Fruit fly (Drosophila melanogaster) whole organism, embryonic: ENCODE data around the gene SkpC.
A peak's percentile ranks its signal among the peaks of the same experiment; 100 is the strongest.

Experiments used
- Aef1 ChIP-seq: fragments of 200-800 bp; sonication (Bioruptor generic); IDR thresholded peaks from 3 replicates; pipeline ENCODE4 v1.3.6; 2022; ENCODE audit warnings: missing biosample characterization, missing genetic modification characterization
- CG1024 ChIP-seq: fragments of 200-800 bp; sonication (Bioruptor generic); IDR thresholded peaks from 2 replicates; pipeline ENCODE4 v1.3.6; 2022; ENCODE audit warnings: missing biosample characterization, missing genetic modification characterization
- CG10979 ChIP-seq: fragments of 200-800 bp; sonication (Bioruptor generic); optimal IDR thresholded peaks from 2 replicates; lab custom pipeline; 2018; ENCODE audit warnings: missing biosample characterization, mild to moderate bottlenecking, missing genetic modification characterization, moderate library complexity
- CG13894 ChIP-seq: fragments of 200-800 bp; sonication (Bioruptor generic); optimal IDR thresholded peaks from 3 replicates; lab custom pipeline; 2018; ENCODE audit warnings: missing biosample characterization, mild to moderate bottlenecking, missing genetic modification characterization, moderate library complexity
- CG14710 ChIP-seq: fragments of 200-800 bp; sonication (Bioruptor generic); optimal IDR thresholded peaks from 3 replicates; lab custom pipeline; 2019; ENCODE audit warnings: missing biosample characterization, mild to moderate bottlenecking, missing genetic modification characterization, moderate library complexity
- CG14965 ChIP-seq: fragments of 200-800 bp; sonication (Bioruptor generic); optimal IDR thresholded peaks from 2 replicates; lab custom pipeline; 2016; ENCODE audit warnings: missing biosample characterization, missing genetic modification characterization, borderline replicate concordance
- CG2120 ChIP-seq: fragments of 200-800 bp; sonication (Bioruptor generic); optimal IDR thresholded peaks from 3 replicates; lab custom pipeline; 2016; ENCODE audit warnings: missing biosample characterization, missing genetic modification characterization
- CG2678 ChIP-seq: fragments of 200-800 bp; sonication (Bioruptor generic); optimal IDR thresholded peaks from 3 replicates; lab custom pipeline; 2019; ENCODE audit warnings: missing biosample characterization, mild to moderate bottlenecking, missing genetic modification characterization, moderate library complexity
- CG30403 ChIP-seq: fragments of 200-800 bp; sonication (Bioruptor generic); optimal IDR thresholded peaks from 3 replicates; lab custom pipeline; 2016; ENCODE audit warnings: missing biosample characterization, missing genetic modification characterization
- CG31224 ChIP-seq: fragments of 200-800 bp; sonication (Bioruptor generic); IDR thresholded peaks from 2 replicates; pipeline ENCODE4 v1.3.6; 2022; ENCODE audit warnings: missing biosample characterization, missing genetic modification characterization
- CG4424 ChIP-seq: fragments of 200-800 bp; sonication (Bioruptor generic); optimal IDR thresholded peaks from 3 replicates; lab custom pipeline; 2016; ENCODE audit warnings: missing biosample characterization, missing genetic modification characterization
- CG4820 ChIP-seq: fragments of 200-800 bp; sonication (Bioruptor generic); optimal IDR thresholded peaks from 3 replicates; lab custom pipeline; 2016; ENCODE audit warnings: missing biosample characterization, missing genetic modification characterization
- CG6689 ChIP-seq: fragments of 200-800 bp; sonication (Bioruptor generic); IDR thresholded peaks from 2 replicates; pipeline ENCODE4 v1.3.6; 2022; ENCODE audit warnings: missing biosample characterization, missing genetic modification characterization
- CG7357 ChIP-seq: fragments of 200-800 bp; sonication (Bioruptor generic); IDR thresholded peaks from 3 replicates; pipeline ENCODE4 v1.3.6; 2022; ENCODE audit warnings: missing biosample characterization, missing genetic modification characterization
- CG7786 ChIP-seq: fragments of 200-800 bp; sonication (Bioruptor generic); optimal IDR thresholded peaks from 2 replicates; lab custom pipeline; 2016; ENCODE audit warnings: missing biosample characterization, missing genetic modification characterization
- CG8281 ChIP-seq: fragments of 200-800 bp; sonication (Bioruptor generic); optimal IDR thresholded peaks from 2 replicates; lab custom pipeline; 2018; ENCODE audit warnings: missing biosample characterization, mild to moderate bottlenecking, missing genetic modification characterization, moderate library complexity
- CG8388 ChIP-seq: fragments of 200-800 bp; sonication (Bioruptor generic); optimal IDR thresholded peaks from 2 replicates; lab custom pipeline; 2019; ENCODE audit warnings: missing biosample characterization, mild to moderate bottlenecking, missing genetic modification characterization, moderate library complexity
- D19B ChIP-seq: fragments of 200-800 bp; sonication (Bioruptor generic); optimal IDR thresholded peaks from 2 replicates; lab custom pipeline; 2017; ENCODE audit warnings: missing biosample characterization, mild to moderate bottlenecking, missing genetic modification characterization
- Deaf1 ChIP-seq: fragments of 200-800 bp; optimal IDR thresholded peaks from 3 replicates; lab custom pipeline; 2019; ENCODE audit warnings: missing biosample characterization, mild to moderate bottlenecking, missing genetic modification characterization, moderate library complexity
- Dip3 ChIP-seq: fragments of 200-800 bp; sonication (Bioruptor generic); optimal IDR thresholded peaks from 3 replicates; lab custom pipeline; 2016; ENCODE audit warnings: missing biosample characterization, missing genetic modification characterization
- Hsf ChIP-seq: fragments of 200-800 bp; sonication (Bioruptor generic); optimal IDR thresholded peaks from 3 replicates; lab custom pipeline; 2016; ENCODE audit warnings: missing biosample characterization, missing genetic modification characterization
- Oli ChIP-seq: fragments of 200-800 bp; sonication (Bioruptor generic); optimal IDR thresholded peaks from 2 replicates; lab custom pipeline; 2018; ENCODE audit warnings: missing biosample characterization, mild to moderate bottlenecking, missing genetic modification characterization, moderate library complexity
- PHDP ChIP-seq: fragments of 200-800 bp; sonication (Bioruptor generic); optimal IDR thresholded peaks from 3 replicates; lab custom pipeline; 2018; ENCODE audit warnings: missing biosample characterization, mild to moderate bottlenecking, missing genetic modification characterization, moderate library complexity
- Ptx1 ChIP-seq: fragments of 200-800 bp; sonication (Bioruptor generic); IDR thresholded peaks from 2 replicates; pipeline ENCODE4 v1.3.6; 2022; ENCODE audit warnings: missing biosample characterization, missing genetic modification characterization
- Side ChIP-seq: fragments of 200-800 bp; sonication (Bioruptor generic); optimal IDR thresholded peaks from 2 replicates; lab custom pipeline; 2016; ENCODE audit warnings: missing biosample characterization, missing genetic modification characterization
- Six4 ChIP-seq: fragments of 200-800 bp; sonication (Bioruptor generic); optimal IDR thresholded peaks from 2 replicates; lab custom pipeline; 2016; ENCODE audit warnings: missing biosample characterization, missing genetic modification characterization
- Sox102F ChIP-seq: fragments of 200-800 bp; sonication (Bioruptor generic); optimal IDR thresholded peaks from 2 replicates; lab custom pipeline; 2018; ENCODE audit warnings: missing biosample characterization, mild to moderate bottlenecking, missing genetic modification characterization, moderate library complexity
- Ssrp ChIP-seq: fragments of 200-800 bp; sonication (Bioruptor generic); optimal IDR thresholded peaks from 2 replicates; lab custom pipeline; 2018; ENCODE audit warnings: missing biosample characterization, mild to moderate bottlenecking, missing genetic modification characterization, moderate library complexity
- Xbp1 ChIP-seq: fragments of 200-800 bp; sonication (Bioruptor generic); optimal IDR thresholded peaks from 3 replicates; lab custom pipeline; 2016; ENCODE audit warnings: missing biosample characterization, mild to moderate bottlenecking, missing genetic modification characterization
- ara ChIP-seq: fragments of 200-800 bp; sonication (Bioruptor generic); IDR thresholded peaks from 2 replicates; pipeline ENCODE4 v1.3.6; 2022; ENCODE audit warnings: missing biosample characterization, missing genetic modification characterization
- az2 ChIP-seq: fragments of 200-800 bp; sonication (Bioruptor generic); optimal IDR thresholded peaks from 3 replicates; lab custom pipeline; 2016; ENCODE audit warnings: missing biosample characterization, missing genetic modification characterization
- bsh ChIP-seq, 2 experiments: fragments of 200-800 bp; sonication (Bioruptor generic); optimal IDR thresholded peaks; 2 replicates each; lab custom pipeline; 2017 to 2018; ENCODE audit warnings: mild to moderate bottlenecking in 2 of 2, missing biosample characterization in 2 of 2, missing genetic modification characterization in 2 of 2, moderate library complexity in 1 of 2
- cato ChIP-seq: fragments of 200-800 bp; sonication (Bioruptor generic); optimal IDR thresholded peaks from 2 replicates; lab custom pipeline; 2016; ENCODE audit warnings: missing biosample characterization, missing genetic modification characterization, borderline replicate concordance
- chn ChIP-seq: fragments of 200-800 bp; sonication (Bioruptor generic); optimal IDR thresholded peaks from 2 replicates; lab custom pipeline; 2016; ENCODE audit warnings: missing biosample characterization, missing genetic modification characterization
- croc ChIP-seq: fragments of 200-800 bp; sonication (Bioruptor generic); conservative IDR thresholded peaks from 3 replicates; pipeline ENCODE4 v1.3.6; 2022; ENCODE audit warnings: missing biosample characterization, missing genetic modification characterization
- dmrt11E ChIP-seq: fragments of 200-800 bp; sonication (Bioruptor generic); optimal IDR thresholded peaks from 3 replicates; lab custom pipeline; 2018; ENCODE audit warnings: missing biosample characterization, mild to moderate bottlenecking, missing genetic modification characterization, moderate library complexity
- dpn ChIP-seq, 2 experiments: fragments of 200-800 bp; sonication (Bioruptor generic); optimal IDR thresholded peaks; 3 replicates each; lab custom pipeline; 2016; ENCODE audit warnings: missing biosample characterization in 2 of 2, missing genetic modification characterization in 2 of 2
- ewg ChIP-seq: fragments of 200-800 bp; sonication (Bioruptor generic); optimal IDR thresholded peaks from 3 replicates; lab custom pipeline; 2017; ENCODE audit warnings: mild to moderate bottlenecking, missing biosample characterization, missing genetic modification reagents, missing genetic modification characterization
- ftz-f1 ChIP-seq: fragments of 200-800 bp; sonication (Bioruptor generic); optimal IDR thresholded peaks from 2 replicates; lab custom pipeline; 2016; ENCODE audit warnings: missing biosample characterization, missing genetic modification characterization
- gcm ChIP-seq: fragments of 200-800 bp; sonication (Bioruptor generic); optimal IDR thresholded peaks from 2 replicates; lab custom pipeline; 2019; ENCODE audit warnings: missing biosample characterization, mild to moderate bottlenecking, missing genetic modification characterization, moderate library complexity
- grau ChIP-seq: fragments of 200-800 bp; optimal IDR thresholded peaks from 3 replicates; lab custom pipeline; 2019; ENCODE audit warnings: missing biosample characterization, mild to moderate bottlenecking, missing genetic modification characterization, moderate library complexity
- hth ChIP-seq: fragments of >200 bp; optimal IDR thresholded peaks from 2 replicates; lab custom pipeline; 2017; ENCODE audit warnings: inconsistent platforms
- jigr1 ChIP-seq: fragments of 200-800 bp; sonication (Bioruptor generic); IDR thresholded peaks from 3 replicates; pipeline ENCODE4 v1.3.6; 2022; ENCODE audit warnings: missing biosample characterization, missing genetic modification characterization
- knrl ChIP-seq: fragments of 200-800 bp; sonication (Bioruptor generic); IDR thresholded peaks from 3 replicates; pipeline ENCODE4 v1.3.6; 2022; ENCODE audit warnings: missing biosample characterization, missing genetic modification characterization; ENCODE audit not compliant: partially characterized antibody
- lbe ChIP-seq: fragments of 200-800 bp; sonication (Bioruptor generic); optimal IDR thresholded peaks from 2 replicates; lab custom pipeline; 2016; ENCODE audit warnings: missing biosample characterization, mild to moderate bottlenecking, missing genetic modification characterization
- pan ChIP-seq, 4 experiments: fragments of >200 bp in 3 of 4; fragments of 200-800 bp in 1 of 4; sonication (Bioruptor generic) in 1 of 4; optimal IDR thresholded peaks in 3 of 4; IDR thresholded peaks in 1 of 4; 2 replicates each; pipeline versions ENCODE4 v1.3.6 to Lab custom; 2017 to 2022; ENCODE audit warnings: missing biosample characterization in 2 of 4, missing genetic modification characterization in 2 of 4, mixed read lengths in 1 of 4
- sr ChIP-seq: fragments of 200-800 bp; sonication (Bioruptor generic); IDR thresholded peaks from 3 replicates; pipeline ENCODE4 v1.3.6; 2022; ENCODE audit warnings: missing biosample characterization, missing genetic modification characterization
- tio ChIP-seq: fragments of 200-800 bp; sonication (Bioruptor generic); optimal IDR thresholded peaks from 2 replicates; lab custom pipeline; 2017; ENCODE audit warnings: missing biosample characterization, missing genetic modification characterization, inconsistent platforms
- trem ChIP-seq: fragments of 200-800 bp; optimal IDR thresholded peaks from 3 replicates; lab custom pipeline; 2019; ENCODE audit warnings: missing biosample characterization, mild to moderate bottlenecking, missing genetic modification characterization, moderate library complexity
- zfh2 ChIP-seq: fragments of 200-800 bp; sonication (Bioruptor generic); optimal IDR thresholded peaks from 2 replicates; lab custom pipeline; 2016; ENCODE audit warnings: missing biosample characterization, missing genetic modification characterization

Gene SkpC

DNA sequence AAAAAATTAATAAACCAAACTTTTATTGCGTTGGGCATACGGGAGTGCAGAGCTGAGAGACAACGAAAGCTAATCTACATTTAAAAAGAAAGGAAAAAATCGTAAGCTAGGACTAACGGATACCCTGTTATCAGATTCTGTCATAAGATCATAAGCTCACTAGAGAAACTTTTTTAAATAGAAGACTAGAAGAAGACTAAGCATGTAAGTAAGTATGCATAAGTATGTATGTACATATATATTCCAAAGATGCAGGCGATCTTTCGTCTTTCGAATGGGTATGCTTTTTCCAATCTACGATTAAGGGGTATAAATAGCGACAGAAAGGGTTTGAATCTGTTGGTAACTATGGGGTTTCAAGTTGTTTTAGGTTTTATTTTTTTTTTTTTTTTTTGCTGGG, 31.0 kb upstream of the SkpC start (continued):
- no peak for TF ChIP-seq CG14965
- TF ChIP-seq CG2678 (tag; lab: Kevin White, UChicago): peak; percentile 28
- TF ChIP-seq dmrt11E (tag; lab: Kevin White, UChicago): peak; percentile 49
- no peak for TF ChIP-seq pan (optimal IDR thresholded peaks at IDR 0.05; lab: Kevin White, UChicago)
- peak in 1 of 2 experiments; percentile 53 for TF ChIP-seq pan (GFP tag; optimal IDR thresholded peaks at IDR 0.05 in 1 of 2, IDR thresholded peaks at IDR 0.05 in 1 of 2)
- TF ChIP-seq CG30403 (GFP tag; lab: Kevin White, UChicago): peak; percentile 31
- peak in 1 of 2 experiments; percentile 46 for TF ChIP-seq bsh (GFP tag; optimal IDR thresholded peaks at IDR 0.05; lab: Kevin White, UChicago)
- TF ChIP-seq sr (GFP tag; lab: Robert Waterston, UW): no peak
- no peak for TF ChIP-seq Deaf1 (tag; lab: Kevin White, UChicago)
- peak; percentile 12 for TF ChIP-seq CG7786 (GFP tag; lab: Kevin White, UChicago)
- peak; percentile 27 for TF ChIP-seq Oli (tag; lab: Kevin White, UChicago)
- TF ChIP-seq D19B (GFP tag; lab: Kevin White, UChicago): peak; percentile 72
- TF ChIP-seq CG31224 (GFP tag; lab: Robert Waterston, UW): no peak
- no peak for TF ChIP-seq CG8281 (tag; lab: Kevin White, UChicago)
- TF ChIP-seq lbe (GFP tag; lab: Kevin White, UChicago): no peak
- TF ChIP-seq Ptx1: peak; percentile 40; the same call in 1 of the 2 replicates
- peak; percentile 27 for TF ChIP-seq ewg (GFP tag; lab: Kevin White, UChicago)
- peak in 1 of 2 experiments; percentile 26 for TF ChIP-seq dpn (GFP tag; optimal IDR thresholded peaks at IDR 0.05; lab: Kevin White, UChicago)
- 0 out of 3 replicates have a peak, but pooled peaks have one; percentile 21 for TF ChIP-seq CG7357 (GFP tag; lab: Robert Waterston, UW)
- peak; percentile 14 for TF ChIP-seq CG2120 (GFP tag; lab: Kevin White, UChicago)
- TF ChIP-seq gcm: peak; percentile 5
- peak; percentile 1 for TF ChIP-seq Side
- TF ChIP-seq CG14710 (tag; lab: Kevin White, UChicago): peak; percentile 31
- no peak for TF ChIP-seq cato (GFP tag; lab: Kevin White, UChicago)
- peak; percentile 10 for TF ChIP-seq CG4424
- no peak for TF ChIP-seq knrl (GFP tag; lab: Robert Waterston, UW)
- no peak for TF ChIP-seq ftz-f1
- TF ChIP-seq Hsf: peak; percentile 10
- peak; percentile 39; the same call in 1 of the 2 replicates for TF ChIP-seq CG1024 (GFP tag; lab: Robert Waterston, UW)
- no peak for TF ChIP-seq jigr1 (GFP tag; lab: Robert Waterston, UW)
- TF ChIP-seq zfh2 (GFP tag; lab: Kevin White, UChicago): peak; percentile 18
- peak; percentile 15 for TF ChIP-seq trem (tag; lab: Kevin White, UChicago)
- TF ChIP-seq hth (lab: Kevin White, UChicago): no peak
- TF ChIP-seq Aef1: no peak
- no peak for TF ChIP-seq CG13894 (tag; lab: Kevin White, UChicago)
- peak; percentile 17 for TF ChIP-seq Xbp1
- no peak for TF ChIP-seq tio (GFP tag; lab: Kevin White, UChicago)
- peak; percentile 8 for TF ChIP-seq Dip3 (GFP tag; lab: Kevin White, UChicago)
- TF ChIP-seq Sox102F (GFP tag; lab: Kevin White, UChicago): peak; percentile 55
- peak; percentile 20; the same call in 1 of the 3 replicates for TF ChIP-seq croc (GFP tag; lab: Robert Waterston, UW)
- TF ChIP-seq PHDP (tag; lab: Kevin White, UChicago): peak; percentile 19
- TF ChIP-seq grau (tag; lab: Kevin White, UChicago): peak; percentile 22
- peak; percentile 1 for TF ChIP-seq CG4820 (GFP tag; lab: Kevin White, UChicago)
- TF ChIP-seq CG6689 (GFP tag; lab: Robert Waterston, UW): peak; percentile 32; the same call in 1 of the 2 replicates
- TF ChIP-seq CG8388 (GFP tag; lab: Kevin White, UChicago): peak; percentile 25
- peak; percentile 15 for TF ChIP-seq Six4 (GFP tag; lab: Kevin White, UChicago)
- peak; percentile 45 for TF ChIP-seq CG10979 (tag; lab: Kevin White, UChicago)
- TF ChIP-seq az2 (GFP tag; lab: Kevin White, UChicago): peak; percentile 21
- peak; percentile 2 for TF ChIP-seq chn (GFP tag; lab: Kevin White, UChicago)
- peak; percentile 36; the same call in 1 of the 2 replicates for TF ChIP-seq ara
- peak; percentile 22 for TF ChIP-seq Ssrp (tag; lab: Kevin White, UChicago)
